Worm (Caenorhabditis elegans) whole organism, L1 larva: Measurements from ENCODE around the gene F45E1.2.
A peak's percentile ranks its signal among the peaks of the same experiment; 100 is the strongest.

Experiments used
- C16A3.4 ChIP-seq: fragments of 150-350 bp; optimal IDR thresholded peaks from 2 replicates; lab custom pipeline; 2014; ENCODE audit warnings: missing biosample characterization, missing genetic modification characterization
- F16B12.6 ChIP-seq: fragments of 150-350 bp; optimal IDR thresholded peaks from 2 replicates; lab custom pipeline; 2014; ENCODE audit warnings: missing biosample characterization, missing genetic modification characterization
- aly-2 ChIP-seq: fragments of 150-350 bp; optimal IDR thresholded peaks from 2 replicates; lab custom pipeline; 2014; ENCODE audit warnings: missing biosample characterization, missing genetic modification characterization
- ama-1 ChIP-seq: fragments of 150-350 bp; optimal IDR thresholded peaks from 2 replicates; lab custom pipeline; 2014
- blmp-1 ChIP-seq: fragments of 150-350 bp; optimal IDR thresholded peaks from 2 replicates; lab custom pipeline; 2014; ENCODE audit warnings: missing biosample characterization, missing genetic modification characterization
- ceh-8 ChIP-seq: fragments of 200-800 bp; sonication (Bioruptor generic); optimal IDR thresholded peaks from 2 replicates; lab custom pipeline; 2018; ENCODE audit warnings: mild to moderate bottlenecking, missing genetic modification characterization, moderate library complexity, missing compliant biosample characterization
- ceh-82 ChIP-seq, 3 experiments: fragments of 150-350 bp in 1 of 3; sonication (generic microtip) in 2 of 3; optimal IDR thresholded peaks; 2 replicates each; lab custom pipeline; 2014 to 2017; ENCODE audit warnings: missing biosample characterization in 3 of 3, missing genetic modification characterization in 3 of 3
- ceh-88 ChIP-seq: fragments of 200-800 bp; sonication (Bioruptor generic); IDR thresholded peaks from 2 replicates; pipeline ENCODE4 v1.3.6; 2022; ENCODE audit warnings: missing genetic modification characterization, missing compliant biosample characterization
- ceh-90 ChIP-seq: sonication (generic microtip); optimal IDR thresholded peaks from 2 replicates; lab custom pipeline; 2016; ENCODE audit warnings: missing genetic modification characterization, missing compliant biosample characterization
- dpl-1 ChIP-seq, 3 experiments: fragments of 150-350 bp in 2 of 3; sonication (generic microtip) in 1 of 3; optimal IDR thresholded peaks; 2 replicates each; lab custom pipeline; 2014 to 2017; ENCODE audit warnings: missing biosample characterization in 3 of 3, missing genetic modification characterization in 3 of 3, missing genetic modification reagents in 3 of 3
- efl-1 ChIP-seq, 4 experiments: fragments of 150-350 bp; optimal IDR thresholded peaks in 3 of 4; peaks in 1 of 4; 1 replicate in 1 of 4; 2 replicates in 3 of 4; lab custom pipeline; 2014; ENCODE audit warnings: missing biosample characterization in 2 of 4, missing genetic modification characterization in 2 of 4, missing genetic modification reagents in 2 of 4
- fkh-4 ChIP-seq: sonication (generic microtip); optimal IDR thresholded peaks from 2 replicates; lab custom pipeline; 2016; ENCODE audit warnings: missing compliant biosample characterization, missing genetic modification characterization, borderline replicate concordance
- hlh-17 ChIP-seq: fragments of 200-800 bp; sonication (Bioruptor generic); optimal IDR thresholded peaks from 2 replicates; lab custom pipeline; 2018; ENCODE audit warnings: missing genetic modification characterization, mild to moderate bottlenecking, missing compliant biosample characterization, moderate library complexity, borderline replicate concordance
- hlh-4 ChIP-seq: sonication (generic microtip); optimal IDR thresholded peaks from 2 replicates; lab custom pipeline; 2016; ENCODE audit warnings: mild to moderate bottlenecking, missing genetic modification characterization, missing compliant biosample characterization
- jun-1 ChIP-seq: fragments of 150-350 bp; optimal IDR thresholded peaks from 2 replicates; lab custom pipeline; 2014; ENCODE audit warnings: missing biosample characterization, missing genetic modification reagents, missing genetic modification characterization
- lin-15B ChIP-seq: fragments of 150-350 bp; sonication (generic microtip); optimal IDR thresholded peaks from 3 replicates; lab custom pipeline; 2014; ENCODE audit warnings: missing biosample characterization, missing genetic modification characterization
- lin-39 ChIP-seq: fragments of 150-350 bp; optimal IDR thresholded peaks from 2 replicates; lab custom pipeline; 2014; ENCODE audit warnings: missing biosample characterization, missing genetic modification reagents, missing genetic modification characterization
- mef-2 ChIP-seq: fragments of 150-350 bp; optimal IDR thresholded peaks from 2 replicates; lab custom pipeline; 2014; ENCODE audit warnings: missing biosample characterization, missing genetic modification characterization
- mep-1 ChIP-seq: fragments of 150-350 bp; optimal IDR thresholded peaks from 2 replicates; lab custom pipeline; 2014; ENCODE audit warnings: missing biosample characterization, missing genetic modification characterization
- nhr-12 ChIP-seq: sonication (generic microtip); optimal IDR thresholded peaks from 2 replicates; lab custom pipeline; 2017; ENCODE audit warnings: missing biosample characterization, missing genetic modification characterization
- nhr-19 ChIP-seq: fragments of 200-800 bp; sonication (Bioruptor generic); conservative IDR thresholded peaks from 2 replicates; pipeline ENCODE4 v1.3.6; 2022; ENCODE audit warnings: missing genetic modification characterization, missing compliant biosample characterization
- nhr-237 ChIP-seq: fragments of 150-350 bp; optimal IDR thresholded peaks from 2 replicates; lab custom pipeline; 2014; ENCODE audit warnings: missing biosample characterization, missing genetic modification characterization
- nhr-28 ChIP-seq: fragments of 150-350 bp; optimal IDR thresholded peaks from 2 replicates; lab custom pipeline; 2014; ENCODE audit warnings: missing biosample characterization, missing genetic modification characterization
- nhr-47 ChIP-seq: sonication (generic microtip); optimal IDR thresholded peaks from 2 replicates; lab custom pipeline; 2016; ENCODE audit warnings: mild to moderate bottlenecking, missing genetic modification characterization, moderate library complexity, missing compliant biosample characterization
- nhr-71 ChIP-seq: sonication (generic microtip); optimal IDR thresholded peaks from 2 replicates; lab custom pipeline; 2016; ENCODE audit warnings: mild to moderate bottlenecking, missing genetic modification characterization, moderate library complexity, missing compliant biosample characterization
- nhr-76 ChIP-seq: sonication (generic microtip); optimal IDR thresholded peaks from 2 replicates; lab custom pipeline; 2017; ENCODE audit warnings: missing biosample characterization, missing genetic modification characterization
- nhr-85 ChIP-seq: sonication (generic microtip); peaks from one replicate; lab custom pipeline; 2016; ENCODE audit warnings: missing genetic modification characterization, inconsistent platforms, missing compliant biosample characterization
- skn-1 ChIP-seq: fragments of 150-350 bp; optimal IDR thresholded peaks from 2 replicates; lab custom pipeline; 2014; ENCODE audit warnings: missing biosample characterization, missing genetic modification characterization
- snu-23 ChIP-seq: sonication (generic microtip); optimal IDR thresholded peaks from 2 replicates; lab custom pipeline; 2016; ENCODE audit warnings: missing genetic modification characterization, missing compliant biosample characterization
- sptf-1 ChIP-seq: fragments of 150-350 bp; optimal IDR thresholded peaks from 2 replicates; lab custom pipeline; 2014; ENCODE audit warnings: missing biosample characterization, missing genetic modification characterization
- swsn-7 ChIP-seq: sonication (generic microtip); optimal IDR thresholded peaks from 2 replicates; lab custom pipeline; 2016; ENCODE audit warnings: missing genetic modification characterization, missing compliant biosample characterization
- tbx-2 ChIP-seq: sonication (generic microtip); optimal IDR thresholded peaks from 2 replicates; lab custom pipeline; 2016; ENCODE audit warnings: missing genetic modification characterization, missing compliant biosample characterization
- unc-130 ChIP-seq: fragments of 150-350 bp; optimal IDR thresholded peaks from 2 replicates; lab custom pipeline; 2017; ENCODE audit warnings: missing biosample characterization, missing genetic modification characterization, inconsistent platforms
- unc-30 ChIP-seq: sonication (generic microtip); optimal IDR thresholded peaks from 2 replicates; lab custom pipeline; 2017; ENCODE audit warnings: missing biosample characterization, missing genetic modification characterization
- unc-62 ChIP-seq: fragments of 150-350 bp; optimal IDR thresholded peaks from 2 replicates; lab custom pipeline; 2014; ENCODE audit warnings: missing biosample characterization, missing genetic modification reagents, missing genetic modification characterization
- unc-98 ChIP-seq: fragments of 200-800 bp; sonication (Bioruptor generic); IDR thresholded peaks from 2 replicates; pipeline ENCODE4 v1.3.6; 2022; ENCODE audit warnings: missing genetic modification characterization, missing compliant biosample characterization
- zag-1 ChIP-seq: fragments of 150-350 bp; optimal IDR thresholded peaks from 2 replicates; lab custom pipeline; 2014; ENCODE audit warnings: missing biosample characterization, missing genetic modification characterization
- ztf-4 ChIP-seq: fragments of 150-350 bp; optimal IDR thresholded peaks from 2 replicates; lab custom pipeline; 2014; ENCODE audit warnings: missing biosample characterization, missing genetic modification characterization

The F45E1.2 gene

ce11 chrX:7988457-7988856 is 15.1 kb upstream of the F45E1.2 start:
- TF ChIP-seq efl-1 (optimal IDR thresholded peaks at IDR 0.05; lab: Kevin White, UChicago) (no peak), efl-1 (GFP tag; optimal IDR thresholded peaks at IDR 0.05 in 1 of 2; lab: Kevin White, UChicago) (peak in 1 of 2 experiments; percentile 49), hlh-4 (no peak)
- TF ChIP-seq, all 84 proteins: peak for 1

- TF ChIP-seq unc-98 (no peak), nhr-19 (GFP tag; lab: Robert Waterston, UW) (no peak), jun-1 (tag; lab: Kevin White, UChicago) (no peak), ama-1 (lab: Kevin White, UChicago) (peak; percentile 24)
Observed at ce11 chrX:7989155-7989554, 14.4 kb upstream of the F45E1.2 start.

ce11 chrX:7990282-7990681 is 13.3 kb upstream of the F45E1.2 start:
- TF ChIP-seq blmp-1 (tag; lab: Kevin White, UChicago), result peak; percentile 54
- TF ChIP-seq nhr-71 (tag; lab: Kevin White, UChicago), result peak; percentile 46
- TF ChIP-seq tbx-2 (tag; lab: Kevin White, UChicago), result peak; percentile 60
- no peak for TF ChIP-seq mep-1 (tag; lab: Kevin White, UChicago)

- TF ChIP-seq efl-1 (optimal IDR thresholded peaks at IDR 0.05; lab: Kevin White, UChicago) (no peak), efl-1 (GFP tag; optimal IDR thresholded peaks at IDR 0.05 in 1 of 2; lab: Kevin White, UChicago) (peak in 1 of 2 experiments; percentile 33), unc-30 (tag; lab: Kevin White, UChicago) (no peak), ceh-88 (GFP tag; lab: Robert Waterston, UW) (no peak)
Observed at ce11 chrX:7992102-7992501, 11.4 kb upstream of the F45E1.2 start.

- TF ChIP-seq F16B12.6, result no peak
- no peak for TF ChIP-seq fkh-4
- no peak for TF ChIP-seq unc-30 (tag; lab: Kevin White, UChicago)
- TF ChIP-seq ztf-4, result no peak
- TF ChIP-seq unc-62 (GFP tag; lab: Kevin White, UChicago), result no peak
- no peak for TF ChIP-seq ama-1 (lab: Kevin White, UChicago)
- TF ChIP-seq mep-1 (tag; lab: Kevin White, UChicago), result no peak
Observed at ce11 chrX:7994486-7994885, 9.0 kb upstream of the F45E1.2 start.

- no peak for TF ChIP-seq C16A3.4
- no peak for TF ChIP-seq mep-1 (tag; lab: Kevin White, UChicago)
- no peak for TF ChIP-seq skn-1 (tag; lab: Kevin White, UChicago)
- TF ChIP-seq nhr-237 (tag; lab: Kevin White, UChicago), result no peak
- no peak for TF ChIP-seq hlh-4
- TF ChIP-seq ceh-8 (GFP tag; lab: Kevin White, UChicago), result no peak
- TF ChIP-seq lin-39 (tag; lab: Kevin White, UChicago), result no peak
- no peak for TF ChIP-seq nhr-71 (tag; lab: Kevin White, UChicago)
- TF ChIP-seq mef-2 (tag; lab: Kevin White, UChicago), result no peak
- TF ChIP-seq nhr-85, result no peak
- no peak for TF ChIP-seq fkh-4
- TF ChIP-seq dpl-1 (GFP tag; optimal IDR thresholded peaks at IDR 0.05; lab: Kevin White, UChicago), result no peak
- no peak for TF ChIP-seq tbx-2 (tag; lab: Kevin White, UChicago)
- TF ChIP-seq nhr-28 (tag; lab: Kevin White, UChicago), result no peak
- no peak for TF ChIP-seq nhr-47 (tag; lab: Kevin White, UChicago)
- TF ChIP-seq ceh-88 (GFP tag; lab: Robert Waterston, UW), result no peak
- no peak for TF ChIP-seq swsn-7 (tag; lab: Kevin White, UChicago)
- no peak for TF ChIP-seq zag-1 (tag; lab: Kevin White, UChicago)
- TF ChIP-seq lin-15B (tag; lab: Kevin White, UChicago), result no peak
- TF ChIP-seq nhr-19 (GFP tag; lab: Robert Waterston, UW), result no peak
Observed at ce11 chrX:7997968-7998367, 5.6 kb upstream of the F45E1.2 start, which contains the start of gene sdpn-1. Gene sdpn-1 (minus strand): TSS chrX:7998229.

ce11 chrX:7998942-7999341 is 4.6 kb upstream of the F45E1.2 start:
- TF ChIP-seq nhr-12 (tag; lab: Kevin White, UChicago) (no peak), efl-1 (optimal IDR thresholded peaks at IDR 0.05; lab: Kevin White, UChicago) (no peak), efl-1 (GFP tag; optimal IDR thresholded peaks at IDR 0.05 in 1 of 2; lab: Kevin White, UChicago) (no peak), ceh-82 (tag; optimal IDR thresholded peaks at IDR 0.05; lab: Kevin White, UChicago) (no peak), ama-1 (lab: Kevin White, UChicago) (no peak), hlh-17 (GFP tag; lab: Kevin White, UChicago) (no peak), snu-23 (no peak), sptf-1 (tag; lab: Kevin White, UChicago) (no peak), aly-2 (tag; lab: Kevin White, UChicago) (no peak), mep-1 (tag; lab: Kevin White, UChicago) (no peak), jun-1 (tag; lab: Kevin White, UChicago) (no peak), nhr-76 (no peak), ceh-90 (tag; lab: Kevin White, UChicago) (no peak), fkh-4 (no peak), unc-130 (tag; lab: Kevin White, UChicago) (no peak)
